Worm (Caenorhabditis elegans): ENCODE measurements around the gene hlh-12.

hlh-12 gene

DNA sequence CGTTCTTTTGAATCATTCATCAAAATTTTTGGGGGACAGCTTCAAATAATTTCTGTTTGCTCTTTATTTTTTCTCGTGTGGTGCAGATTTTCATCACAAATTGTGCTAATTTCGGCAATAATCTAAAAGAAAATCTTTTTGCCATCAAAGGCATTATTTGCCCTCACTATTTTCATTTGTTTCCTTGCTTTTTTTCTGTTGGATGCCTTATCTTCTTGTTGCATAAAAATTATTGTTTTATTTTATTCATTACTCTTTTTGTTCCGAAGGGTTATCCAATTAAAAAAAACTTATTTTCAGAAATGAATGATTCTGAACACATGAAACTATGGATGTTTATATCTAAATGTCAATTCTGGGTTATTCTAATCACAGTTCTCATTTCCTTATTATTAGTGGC lies 32.3 kb downstream of the hlh-12 start, which contains the start of gene T01B11.1:
Gene T01B11.1 (plus strand): TSS at position 301 of the 400 bp plus-strand sequence.
- TF ChIP-seq fos-1 (tag; optimal IDR thresholded peaks at IDR 0.05) (no peak), ztf-4 (tag; optimal IDR thresholded peaks at IDR 0.05) (no peak), mdl-1 (tag; optimal IDR thresholded peaks at IDR 0.05) (no peak), ztf-11 (tag; optimal IDR thresholded peaks at IDR 0.05) (no peak), R02D3.7 (tag; optimal IDR thresholded peaks at IDR 0.05) (no peak), unc-62 (GFP tag; optimal IDR thresholded peaks at IDR 0.05) (no peak)

DNA sequence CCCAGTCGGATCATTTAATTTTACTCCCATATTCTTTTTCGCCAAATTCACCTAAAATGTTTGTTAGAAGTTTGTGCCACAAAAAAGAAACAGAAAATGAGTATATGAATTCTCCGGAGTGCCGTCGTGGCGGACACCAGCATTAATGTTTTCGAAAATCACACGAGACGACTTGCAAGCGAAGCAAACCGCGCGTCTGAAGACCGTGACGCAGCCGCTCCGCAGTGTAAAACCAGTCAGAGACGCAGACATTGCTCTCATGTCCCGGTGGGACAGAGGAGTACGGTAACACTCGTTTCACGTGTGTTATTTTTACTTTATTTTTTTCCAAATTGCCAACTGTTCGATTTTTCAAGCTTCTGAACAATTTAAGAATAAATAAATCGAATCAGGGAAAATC lies 46.5 kb downstream of the hlh-12 start, which contains the start of the genes T26A8.4 and pdtf-1:
Gene T26A8.4 (minus strand): TSS at position 185 of the 400 bp plus-strand sequence.
Gene pdtf-1 (plus strand): TSS at position 330 of the 400 bp plus-strand sequence.
- TF ChIP-seq mab-5 (tag; optimal IDR thresholded peaks at IDR 0.05): peak; percentile 82
- TF ChIP-seq F13H6.1 (tag; optimal IDR thresholded peaks at IDR 0.05): peak; percentile 88
- TF ChIP-seq ztf-11 (tag; optimal IDR thresholded peaks at IDR 0.05): no peak
- no peak for TF ChIP-seq nhr-11 (tag; optimal IDR thresholded peaks at IDR 0.05)
- TF ChIP-seq mbf-1 (tag; optimal IDR thresholded peaks at IDR 0.05): no peak
- peak; percentile 97 for TF ChIP-seq crh-2 (tag; optimal IDR thresholded peaks at IDR 0.05)
- TF ChIP-seq C34F6.9 (tag; optimal IDR thresholded peaks at IDR 0.05): peak; percentile 98
- peak; percentile 98 to 100 for TF ChIP-seq lsy-2 (tag; optimal IDR thresholded peaks at IDR 0.05)
- peak; percentile 88 for TF ChIP-seq gmeb-1 (tag; optimal IDR thresholded peaks at IDR 0.05)
- TF ChIP-seq nhr-129 (tag; optimal IDR thresholded peaks at IDR 0.05): peak; percentile 96
- peak; percentile 39 for TF ChIP-seq nhr-77 (tag; optimal IDR thresholded peaks at IDR 0.05)
- no peak for TF ChIP-seq ztf-1 (GFP tag; conservative IDR thresholded peaks at IDR 0.05)
- TF ChIP-seq lin-11 (tag; optimal IDR thresholded peaks at IDR 0.05): peak; percentile 98
- TF ChIP-seq unc-39 (tag; optimal IDR thresholded peaks at IDR 0.05): no peak
- TF ChIP-seq skn-1 (tag; optimal IDR thresholded peaks at IDR 0.05): no peak
- TF ChIP-seq lin-39 (tag; optimal IDR thresholded peaks at IDR 0.05): peak; percentile 65
- no peak for TF ChIP-seq peb-1 (tag; optimal IDR thresholded peaks at IDR 0.05)
- peak; percentile 42 for TF ChIP-seq R02D3.7 (tag; optimal IDR thresholded peaks at IDR 0.05)
- peak; percentile 87 for TF ChIP-seq ceh-16 (tag; optimal IDR thresholded peaks at IDR 0.05)
- peak; percentile 91 for TF ChIP-seq fos-1 (tag; optimal IDR thresholded peaks at IDR 0.05)
- TF ChIP-seq nhr-12 (tag; optimal IDR thresholded peaks at IDR 0.05): no peak
- peak; percentile 93 for TF ChIP-seq ztf-4 (tag; optimal IDR thresholded peaks at IDR 0.05)
- TF ChIP-seq nhr-10 (tag; optimal IDR thresholded peaks at IDR 0.05): peak; percentile 71
- peak; percentile 90 for TF ChIP-seq ceh-82 (tag; optimal IDR thresholded peaks at IDR 0.05)
- TF ChIP-seq unc-55 (GFP tag; optimal IDR thresholded peaks at IDR 0.05): peak; percentile 99
- peak; percentile 96 for TF ChIP-seq nhr-21 (tag; optimal IDR thresholded peaks at IDR 0.05)
- TF ChIP-seq sem-4 (tag; optimal IDR thresholded peaks at IDR 0.05): peak; percentile 96
- peak; percentile 81 to 94 for TF ChIP-seq mdl-1 (tag; optimal IDR thresholded peaks at IDR 0.05)
- peak; percentile 43 for TF ChIP-seq unc-62 (GFP tag; optimal IDR thresholded peaks at IDR 0.05)
- TF ChIP-seq nhr-237 (tag; optimal IDR thresholded peaks at IDR 0.05): peak; percentile 45
- TF ChIP-seq elt-3 (tag; optimal IDR thresholded peaks at IDR 0.05): no peak
- no peak for TF ChIP-seq elt-1 (tag; optimal IDR thresholded peaks at IDR 0.05)
- no peak for TF ChIP-seq alr-1 (tag; optimal IDR thresholded peaks at IDR 0.05)
- TF ChIP-seq lin-13 (GFP tag; optimal IDR thresholded peaks at IDR 0.05): peak; percentile 95
- no peak for TF ChIP-seq nhr-23 (tag; optimal IDR thresholded peaks at IDR 0.05)
- peak; percentile 94 for TF ChIP-seq snpc-4 (tag; optimal IDR thresholded peaks at IDR 0.05)
- peak; percentile 89 for TF ChIP-seq nhr-6 (tag; optimal IDR thresholded peaks at IDR 0.05)
- TF ChIP-seq blmp-1 (tag; optimal IDR thresholded peaks at IDR 0.05; ENCODE audit: insufficient read depth): peak; percentile 79
- TF ChIP-seq ZK546.5 (tag; optimal IDR thresholded peaks at IDR 0.05): peak; percentile 87
- no peak for TF ChIP-seq aly-2 (tag; optimal IDR thresholded peaks at IDR 0.05)
- TF ChIP-seq egl-27 (tag; optimal IDR thresholded peaks at IDR 0.05): peak; percentile 80
- TF ChIP-seq zag-1 (tag; optimal IDR thresholded peaks at IDR 0.05): peak; percentile 87
- TF ChIP-seq Y55F3AM.14 (GFP tag; optimal IDR thresholded peaks at IDR 0.05): peak; percentile 83
- TF ChIP-seq sma-9 (GFP tag; optimal IDR thresholded peaks at IDR 0.05): peak; percentile 93
- TF ChIP-seq sma-9 (tag; optimal IDR thresholded peaks at IDR 0.05): no peak
- peak; percentile 91 for TF ChIP-seq ama-1 (optimal IDR thresholded peaks at IDR 0.05)
- TF ChIP-seq dmd-4 (tag; optimal IDR thresholded peaks at IDR 0.05): no peak
- peak; percentile 94 for TF ChIP-seq sma-3 (GFP tag; optimal IDR thresholded peaks at IDR 0.05)
- peak; percentile 96 for TF ChIP-seq nhr-25 (tag; optimal IDR thresholded peaks at IDR 0.05)

Measured in whole organism, L2 larva.